Fruit fly (Drosophila melanogaster) whole organism, embryonic: Measurements from ENCODE around the gene kirre.

Experiments used
- Asciz ChIP-seq: fragments of 200-800 bp; sonication (Bioruptor generic); optimal IDR thresholded peaks from 2 replicates; lab custom pipeline; 2017; ENCODE audit warnings: missing biosample characterization, mild to moderate bottlenecking, missing genetic modification characterization, missing genetic modification reagents
- Atf3 ChIP-seq: fragments of 200-800 bp; sonication (Bioruptor generic); optimal IDR thresholded peaks from 3 replicates; lab custom pipeline; 2016; ENCODE audit warnings: missing biosample characterization, missing genetic modification characterization
- BEAF-32 ChIP-seq: fragments of 200-800 bp; sonication (Bioruptor generic); optimal IDR thresholded peaks from 3 replicates; lab custom pipeline; 2017; ENCODE audit warnings: missing biosample characterization, missing genetic modification characterization, mild to moderate bottlenecking, moderate library complexity, missing genetic modification reagents
- Bdp1 ChIP-seq: fragments of 200-800 bp; sonication (Bioruptor generic); optimal IDR thresholded peaks from 3 replicates; lab custom pipeline; 2016; ENCODE audit warnings: missing biosample characterization, missing genetic modification characterization
- CG13624 ChIP-seq: fragments of 200-800 bp; sonication (Bioruptor generic); optimal IDR thresholded peaks from 2 replicates; lab custom pipeline; 2016; ENCODE audit warnings: missing biosample characterization, missing genetic modification characterization
- CG14710 ChIP-seq: fragments of 200-800 bp; sonication (Bioruptor generic); optimal IDR thresholded peaks from 3 replicates; lab custom pipeline; 2019; ENCODE audit warnings: missing biosample characterization, mild to moderate bottlenecking, missing genetic modification characterization, moderate library complexity
- CG16815 ChIP-seq: fragments of 200-800 bp; sonication (Bioruptor generic); optimal IDR thresholded peaks from 3 replicates; lab custom pipeline; 2017; ENCODE audit warnings: missing biosample characterization, mild to moderate bottlenecking, missing genetic modification characterization
- CG31441 ChIP-seq: fragments of 200-800 bp; sonication (Bioruptor generic); IDR thresholded peaks from 2 replicates; pipeline ENCODE4 v1.3.6; 2022; ENCODE audit warnings: missing biosample characterization, missing genetic modification characterization
- CG33557 ChIP-seq: fragments of 200-800 bp; sonication (Bioruptor generic); optimal IDR thresholded peaks from 2 replicates; lab custom pipeline; 2019; ENCODE audit warnings: missing biosample characterization, mild to moderate bottlenecking, missing genetic modification characterization, moderate library complexity
- CG34422 ChIP-seq: fragments of 200-800 bp; sonication (Bioruptor generic); IDR thresholded peaks from 3 replicates; pipeline ENCODE4 v1.3.6; 2022; ENCODE audit warnings: missing biosample characterization, missing genetic modification characterization
- CG6254 ChIP-seq: fragments of 200-800 bp; sonication (Bioruptor generic); optimal IDR thresholded peaks from 3 replicates; lab custom pipeline; 2017; ENCODE audit warnings: mild to moderate bottlenecking, missing biosample characterization, missing genetic modification reagents, missing genetic modification characterization
- CG6683 ChIP-seq: fragments of 200-800 bp; sonication (Bioruptor generic); optimal IDR thresholded peaks from 2 replicates; lab custom pipeline; 2017; ENCODE audit warnings: missing biosample characterization, mild to moderate bottlenecking, missing genetic modification characterization, missing genetic modification reagents
- CG6765 ChIP-seq: fragments of 200-800 bp; sonication (Bioruptor generic); optimal IDR thresholded peaks from 3 replicates; lab custom pipeline; 2017; ENCODE audit warnings: missing biosample characterization, mild to moderate bottlenecking, missing genetic modification characterization
- CG7357 ChIP-seq: fragments of 200-800 bp; sonication (Bioruptor generic); IDR thresholded peaks from 3 replicates; pipeline ENCODE4 v1.3.6; 2022; ENCODE audit warnings: missing biosample characterization, missing genetic modification characterization
- CG7839 ChIP-seq: fragments of 200-800 bp; sonication (Bioruptor generic); optimal IDR thresholded peaks from 3 replicates; lab custom pipeline; 2018; ENCODE audit warnings: missing biosample characterization, mild to moderate bottlenecking, missing genetic modification characterization, moderate library complexity
- CG8924 ChIP-seq: fragments of 200-800 bp; optimal IDR thresholded peaks from 3 replicates; lab custom pipeline; 2019; ENCODE audit warnings: missing biosample characterization, mild to moderate bottlenecking, missing genetic modification characterization, moderate library complexity
- E2f1 ChIP-seq: fragments of 200-800 bp; sonication (Bioruptor generic); IDR thresholded peaks from 2 replicates; pipeline ENCODE4 v1.3.6; 2022; ENCODE audit warnings: missing biosample characterization, missing genetic modification characterization
- H2.0 ChIP-seq: fragments of 200-800 bp; sonication (Bioruptor generic); IDR thresholded peaks from 2 replicates; pipeline ENCODE4 v1.3.6; 2022; ENCODE audit warnings: missing biosample characterization, missing genetic modification characterization
- HHEX ChIP-seq: fragments of 200-800 bp; sonication (Bioruptor generic); optimal IDR thresholded peaks from 3 replicates; lab custom pipeline; 2017; ENCODE audit warnings: missing biosample characterization, mild to moderate bottlenecking, missing genetic modification characterization, missing genetic modification reagents
- Hsf ChIP-seq: fragments of 200-800 bp; sonication (Bioruptor generic); optimal IDR thresholded peaks from 3 replicates; lab custom pipeline; 2016; ENCODE audit warnings: missing biosample characterization, missing genetic modification characterization
- Mad ChIP-seq: fragments of 200-800 bp; sonication (Bioruptor generic); optimal IDR thresholded peaks from 2 replicates; lab custom pipeline; 2016; ENCODE audit warnings: missing biosample characterization, missing genetic modification characterization
- Max ChIP-seq: fragments of 200-800 bp; sonication (Bioruptor generic); optimal IDR thresholded peaks from 2 replicates; lab custom pipeline; 2016; ENCODE audit warnings: missing biosample characterization, mild to moderate bottlenecking, missing genetic modification characterization
- Med ChIP-seq: fragments of 200-800 bp; sonication (Bioruptor generic); peaks from one replicate; lab custom pipeline; 2016; ENCODE audit warnings: missing biosample characterization, missing genetic modification characterization, mild to moderate bottlenecking, inconsistent platforms, moderate library complexity
- Meics ChIP-seq: fragments of 200-800 bp; sonication (Bioruptor generic); optimal IDR thresholded peaks from 2 replicates; lab custom pipeline; 2017; ENCODE audit warnings: missing biosample characterization, mild to moderate bottlenecking, missing genetic modification characterization
- Mes4 ChIP-seq: fragments of 200-800 bp; sonication (Bioruptor generic); optimal IDR thresholded peaks from 2 replicates; lab custom pipeline; 2016; ENCODE audit warnings: missing biosample characterization, missing genetic modification characterization
- Oli ChIP-seq: fragments of 200-800 bp; sonication (Bioruptor generic); optimal IDR thresholded peaks from 2 replicates; lab custom pipeline; 2018; ENCODE audit warnings: missing biosample characterization, mild to moderate bottlenecking, missing genetic modification characterization, moderate library complexity
- PHDP ChIP-seq: fragments of 200-800 bp; sonication (Bioruptor generic); optimal IDR thresholded peaks from 3 replicates; lab custom pipeline; 2018; ENCODE audit warnings: missing biosample characterization, mild to moderate bottlenecking, missing genetic modification characterization, moderate library complexity
- Pdp1 ChIP-seq, 2 experiments: fragments of 200-800 bp; sonication (Bioruptor generic); optimal IDR thresholded peaks; 3 replicates each; lab custom pipeline; 2016; ENCODE audit warnings: missing biosample characterization in 2 of 2, missing genetic modification characterization in 2 of 2, mild to moderate bottlenecking in 1 of 2, moderate library complexity in 1 of 2
- Sox100B ChIP-seq: fragments of 200-800 bp; sonication (Bioruptor generic); optimal IDR thresholded peaks from 3 replicates; lab custom pipeline; 2018; ENCODE audit warnings: missing biosample characterization, mild to moderate bottlenecking, missing genetic modification characterization
- Ssrp ChIP-seq: fragments of 200-800 bp; sonication (Bioruptor generic); optimal IDR thresholded peaks from 2 replicates; lab custom pipeline; 2018; ENCODE audit warnings: missing biosample characterization, mild to moderate bottlenecking, missing genetic modification characterization, moderate library complexity
- Trl ChIP-seq, 3 experiments: fragments of >200 bp in 2 of 3; fragments of 200-800 bp in 1 of 3; sonication (Bioruptor generic) in 1 of 3; optimal IDR thresholded peaks; 2 replicates in 1 of 3; 3 replicates in 2 of 3; lab custom pipeline; 2016 to 2017; ENCODE audit warnings: missing biosample characterization in 1 of 3, missing genetic modification characterization in 1 of 3
- Xrp1 ChIP-seq: fragments of 200-800 bp; sonication (Bioruptor generic); IDR thresholded peaks from 2 replicates; pipeline ENCODE4 v1.3.6; 2022; ENCODE audit warnings: missing biosample characterization, missing genetic modification characterization
- abd-A ChIP-seq: fragments of 200-800 bp; sonication (Bioruptor generic); optimal IDR thresholded peaks from 3 replicates; lab custom pipeline; 2019; ENCODE audit warnings: missing biosample characterization, mild to moderate bottlenecking, missing genetic modification characterization, moderate library complexity
- ase ChIP-seq: fragments of 200-800 bp; sonication (Bioruptor generic); IDR thresholded peaks from 3 replicates; pipeline ENCODE4 v1.3.6; 2022; ENCODE audit warnings: missing biosample characterization, missing genetic modification characterization
- cas ChIP-seq: fragments of 200-800 bp; sonication (Bioruptor generic); IDR thresholded peaks from 2 replicates; pipeline ENCODE4 v1.3.6; 2022; ENCODE audit warnings: missing biosample characterization, missing genetic modification characterization
- mam ChIP-seq: fragments of 200-800 bp; sonication (Bioruptor generic); optimal IDR thresholded peaks from 3 replicates; lab custom pipeline; 2016; ENCODE audit warnings: missing biosample characterization, missing genetic modification characterization
- nmo ChIP-seq: fragments of 200-800 bp; sonication (Bioruptor generic); optimal IDR thresholded peaks from 2 replicates; lab custom pipeline; 2018; ENCODE audit warnings: missing biosample characterization, mild to moderate bottlenecking, missing genetic modification characterization, moderate library complexity
- phol ChIP-seq: fragments of 200-800 bp; sonication (Bioruptor generic); optimal IDR thresholded peaks from 3 replicates; lab custom pipeline; 2018; ENCODE audit warnings: missing biosample characterization, mild to moderate bottlenecking, missing genetic modification characterization, moderate library complexity
- pum ChIP-seq: fragments of 200-800 bp; sonication (Bioruptor generic); optimal IDR thresholded peaks from 2 replicates; lab custom pipeline; 2016; ENCODE audit warnings: missing biosample characterization, missing genetic modification characterization
- pzg ChIP-seq: fragments of 200-800 bp; sonication (Bioruptor generic); optimal IDR thresholded peaks from 3 replicates; lab custom pipeline; 2018; ENCODE audit warnings: missing biosample characterization, mild to moderate bottlenecking, missing genetic modification characterization, moderate library complexity
- sc ChIP-seq, 3 experiments: fragments of >200 bp in 2 of 3; fragments of 200-800 bp in 1 of 3; sonication (Bioruptor generic) in 1 of 3; optimal IDR thresholded peaks; 2 replicates in 2 of 3; 3 replicates in 1 of 3; lab custom pipeline; 2017; ENCODE audit warnings: mild to moderate bottlenecking in 1 of 3, missing biosample characterization in 1 of 3, missing genetic modification characterization in 1 of 3, missing genetic modification reagents in 1 of 3
- scrt ChIP-seq: fragments of 200-800 bp; sonication (Bioruptor generic); optimal IDR thresholded peaks from 2 replicates; lab custom pipeline; 2018; ENCODE audit warnings: missing biosample characterization, mild to moderate bottlenecking, missing genetic modification characterization, moderate library complexity
- sens ChIP-seq: fragments of 200-800 bp; sonication (Bioruptor generic); peaks from one replicate; lab custom pipeline; 2016; ENCODE audit warnings: missing biosample characterization, missing genetic modification characterization
- seq ChIP-seq: fragments of 200-800 bp; sonication (Bioruptor generic); IDR thresholded peaks from 2 replicates; pipeline ENCODE4 v1.3.6; 2022; ENCODE audit warnings: missing biosample characterization, missing genetic modification characterization
- slbo ChIP-seq: fragments of 200-800 bp; sonication (Bioruptor generic); IDR thresholded peaks from 2 replicates; pipeline ENCODE4 v1.3.6; 2022; ENCODE audit warnings: missing biosample characterization, missing genetic modification characterization
- tio ChIP-seq: fragments of 200-800 bp; sonication (Bioruptor generic); optimal IDR thresholded peaks from 2 replicates; lab custom pipeline; 2017; ENCODE audit warnings: missing biosample characterization, missing genetic modification characterization, inconsistent platforms
- tna ChIP-seq: fragments of 200-800 bp; sonication (Bioruptor generic); IDR thresholded peaks from 2 replicates; pipeline ENCODE4 v1.3.6; 2022; ENCODE audit warnings: missing biosample characterization, missing genetic modification characterization; ENCODE audit not compliant: partially characterized antibody
- tx ChIP-seq: fragments of 200-800 bp; sonication (Bioruptor generic); optimal IDR thresholded peaks from 2 replicates; lab custom pipeline; 2016; ENCODE audit warnings: missing biosample characterization, missing genetic modification characterization
- unpg ChIP-seq: fragments of 200-800 bp; sonication (Bioruptor generic); optimal IDR thresholded peaks from 3 replicates; lab custom pipeline; 2018; ENCODE audit warnings: missing biosample characterization, mild to moderate bottlenecking, missing genetic modification characterization, moderate library complexity
- vnd ChIP-seq: fragments of 200-800 bp; sonication (Bioruptor generic); IDR thresholded peaks from 3 replicates; pipeline ENCODE4 v1.3.6; 2022; ENCODE audit warnings: missing biosample characterization, missing genetic modification characterization; ENCODE audit not compliant: partially characterized antibody

Gene kirre

DNA sequence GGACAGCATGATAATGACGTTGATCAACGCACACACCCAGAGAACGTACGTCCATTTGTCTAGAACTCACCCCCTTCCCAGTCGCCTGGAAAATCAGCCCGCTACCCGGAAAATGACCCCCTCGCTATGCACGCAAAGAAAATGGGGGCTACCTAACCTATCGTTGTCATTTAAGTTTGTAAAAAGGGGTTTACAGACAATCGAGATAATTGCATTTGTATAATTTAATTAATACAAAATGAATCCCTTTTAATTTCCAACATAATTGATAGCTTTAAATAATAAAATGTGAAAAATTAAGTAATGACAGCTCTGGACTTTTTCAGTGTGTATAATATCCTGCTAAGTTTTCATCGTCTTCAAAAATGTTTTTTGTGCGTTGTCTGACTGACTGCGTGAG lies 291.6 kb downstream of the kirre start (continued):
- no peak for TF ChIP-seq CG16815 (GFP tag; lab: Kevin White, UChicago)
- peak; percentile 33 for TF ChIP-seq Med (GFP tag; lab: Kevin White, UChicago)
- no peak for TF ChIP-seq CG8924 (tag; lab: Kevin White, UChicago)
- no peak for TF ChIP-seq sc (optimal IDR thresholded peaks at IDR 0.05; lab: Kevin White, UChicago)
- TF ChIP-seq sc (GFP tag; optimal IDR thresholded peaks at IDR 0.05; lab: Kevin White, UChicago): no peak
- TF ChIP-seq tio: peak; percentile 7
- TF ChIP-seq HHEX: no peak
- TF ChIP-seq CG6765: no peak
- no peak for TF ChIP-seq ase (GFP tag; lab: Robert Waterston, UW)
- peak; percentile 21 for TF ChIP-seq nmo (GFP tag; lab: Kevin White, UChicago)
- peak; percentile 5 for TF ChIP-seq CG14710 (tag; lab: Kevin White, UChicago)
- no peak for TF ChIP-seq seq (GFP tag; lab: Robert Waterston, UW)
- no peak for TF ChIP-seq CG6683 (GFP tag; lab: Kevin White, UChicago)
- no peak for TF ChIP-seq E2f1 (GFP tag; lab: Robert Waterston, UW)
- TF ChIP-seq CG7357 (GFP tag; lab: Robert Waterston, UW): no peak
- TF ChIP-seq Ssrp (tag; lab: Kevin White, UChicago): peak; percentile 12
- TF ChIP-seq Trl (optimal IDR thresholded peaks at IDR 0.05; lab: Kevin White, UChicago): no peak
- no peak for TF ChIP-seq Trl (GFP tag; optimal IDR thresholded peaks at IDR 0.05; lab: Kevin White, UChicago)
- TF ChIP-seq Meics: peak; percentile 10
- peak; percentile 28 for TF ChIP-seq CG7839 (tag; lab: Kevin White, UChicago)
- TF ChIP-seq Mad (GFP tag; lab: Kevin White, UChicago): no peak
- TF ChIP-seq Mes4 (GFP tag; lab: Kevin White, UChicago): no peak
- peak; percentile 18 for TF ChIP-seq scrt (GFP tag; lab: Kevin White, UChicago)
- no peak for TF ChIP-seq CG34422 (GFP tag; lab: Robert Waterston, UW)
- TF ChIP-seq Xrp1 (GFP tag; lab: Robert Waterston, UW): peak; percentile 44; the same call in 1 of the 2 replicates
- TF ChIP-seq BEAF-32: no peak
- TF ChIP-seq Max (GFP tag; lab: Kevin White, UChicago): no peak
- TF ChIP-seq pum: no peak
- no peak for TF ChIP-seq Asciz (GFP tag; lab: Kevin White, UChicago)
- peak; percentile 25 for TF ChIP-seq abd-A
- peak; percentile 84 for TF ChIP-seq sens (GFP tag; lab: Kevin White, UChicago)
- no peak for TF ChIP-seq mam (GFP tag; lab: Kevin White, UChicago)
- TF ChIP-seq CG6254 (GFP tag; lab: Kevin White, UChicago): no peak
- TF ChIP-seq Sox100B (GFP tag; lab: Kevin White, UChicago): peak; percentile 1
- no peak for TF ChIP-seq tx (GFP tag; lab: Kevin White, UChicago)
- TF ChIP-seq unpg (GFP tag; lab: Kevin White, UChicago): peak; percentile 1
- TF ChIP-seq Atf3 (GFP tag; lab: Kevin White, UChicago): no peak
- no peak for TF ChIP-seq CG33557 (GFP tag; lab: Kevin White, UChicago)
- no peak for TF ChIP-seq H2.0 (GFP tag; lab: Robert Waterston, UW)
- no peak for TF ChIP-seq vnd (GFP tag; lab: Robert Waterston, UW)
- no peak for TF ChIP-seq CG13624
- TF ChIP-seq phol (tag; lab: Kevin White, UChicago): peak; percentile 17
- TF ChIP-seq Hsf (GFP tag; lab: Kevin White, UChicago): no peak
- TF ChIP-seq pzg (GFP tag; lab: Kevin White, UChicago): no peak
- TF ChIP-seq Oli (tag; lab: Kevin White, UChicago): peak; percentile 18
- TF ChIP-seq CG31441: 0 out of 2 replicates have a peak, but pooled peaks have one; percentile 29
- no peak for TF ChIP-seq Pdp1 (GFP tag; optimal IDR thresholded peaks at IDR 0.05; lab: Kevin White, UChicago)
- no peak for TF ChIP-seq PHDP
- no peak for TF ChIP-seq tna
- peak; percentile 43 for TF ChIP-seq slbo (GFP tag; lab: Robert Waterston, UW)
- no peak for TF ChIP-seq Bdp1 (GFP tag; lab: Kevin White, UChicago)
- TF ChIP-seq cas: no peak
